Worm (Caenorhabditis elegans): ENCODE data around the gene W04G3.7.
A peak's percentile ranks its signal among the peaks of the same experiment; 100 is the strongest.

Gene W04G3.7

DNA sequence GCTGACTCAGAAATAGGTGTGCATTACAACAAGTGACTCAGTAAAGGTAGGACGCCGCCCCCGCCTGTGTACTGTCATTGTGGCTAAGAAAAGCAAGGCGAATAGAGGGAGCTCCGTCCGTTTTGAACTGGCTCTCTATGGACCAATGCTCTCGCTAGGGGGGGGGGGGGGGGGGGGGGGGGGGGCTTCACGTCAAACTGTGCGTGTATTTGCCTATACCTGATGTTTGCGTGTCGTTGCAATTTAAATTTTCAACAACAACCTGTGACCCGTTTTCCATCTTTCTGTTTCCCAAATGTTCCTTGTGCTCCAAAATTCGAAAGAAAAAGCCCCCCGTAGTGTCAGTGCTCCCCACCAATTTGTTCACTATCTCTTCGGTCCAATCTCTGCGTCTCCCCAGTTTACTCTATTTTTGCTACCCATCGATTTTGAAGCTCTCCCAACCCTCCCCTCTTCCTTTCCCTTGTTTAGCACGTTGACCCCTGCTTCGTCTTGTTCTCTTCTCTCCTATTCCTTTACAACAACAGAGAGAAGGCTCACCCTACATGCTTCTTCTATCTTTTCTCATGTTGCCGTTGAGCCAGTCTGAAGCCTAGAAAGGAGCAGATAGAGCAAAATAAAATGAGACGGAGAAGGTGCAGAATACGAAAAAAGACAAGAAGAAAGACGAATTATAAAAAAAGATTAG is 50.5 kb downstream of the W04G3.7 start (continued):
- TF ChIP-seq fkh-10 (GFP tag; optimal IDR thresholded peaks at IDR 0.05) = peak; percentile 72

DNA sequence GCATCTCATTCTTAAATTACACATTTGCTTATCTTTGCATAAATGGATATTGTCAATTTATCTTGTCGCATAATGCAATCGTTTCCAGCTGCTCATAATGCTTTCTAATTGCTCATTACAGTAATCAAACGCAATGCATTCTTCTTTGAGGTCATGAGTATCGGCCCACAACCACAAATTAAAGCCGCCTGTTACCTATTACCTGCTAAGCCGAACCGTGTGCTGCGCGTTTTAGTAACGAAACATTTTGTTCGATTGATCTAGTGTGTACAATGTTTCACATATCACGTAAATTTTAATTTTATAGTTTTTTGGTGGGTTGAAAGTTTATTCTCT is 51.1 kb downstream of the W04G3.7 start:
- no peak for TF ChIP-seq C34B4.2 (tag; optimal IDR thresholded peaks at IDR 0.05)
- TF ChIP-seq elt-3 (tag; optimal IDR thresholded peaks at IDR 0.05) = no peak
- peak; percentile 63 for TF ChIP-seq dsc-1 (tag; optimal IDR thresholded peaks at IDR 0.05)
- no peak for TF ChIP-seq tbx-2 (tag; optimal IDR thresholded peaks at IDR 0.05)
- no peak for TF ChIP-seq lin-39 (tag; optimal IDR thresholded peaks at IDR 0.05)
- TF ChIP-seq skn-1 (tag; optimal IDR thresholded peaks at IDR 0.05) = no peak
